Fruit fly (Drosophila melanogaster): ENCODE results near the gene Slimp.

Gene Slimp

DNA sequence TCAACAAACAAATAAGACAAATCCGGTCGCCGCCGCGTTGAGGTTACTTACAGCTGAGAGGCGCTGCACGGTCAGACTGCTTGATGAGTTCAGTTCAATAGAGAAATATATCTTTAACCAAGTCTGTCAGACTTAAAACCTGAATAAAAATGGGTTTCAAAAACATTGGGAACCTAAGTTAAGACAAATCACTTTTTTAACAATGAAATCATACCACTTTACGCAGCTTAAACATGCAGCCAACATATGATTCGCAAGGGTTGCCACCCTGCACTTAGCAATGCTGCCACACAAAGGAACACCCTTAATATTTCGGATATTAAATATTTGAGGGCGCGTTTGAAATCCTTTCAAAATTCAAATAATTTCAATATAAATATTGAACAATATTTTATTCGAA is 39.9 kb upstream of the Slimp start, which contains the start of gene CG5515:
CG5515 (minus strand) TSS at position 278 of the 400 bp plus-strand sequence.
- TF ChIP-seq N (GFP tag; optimal IDR thresholded peaks at IDR 0.05) (no peak), Hnf4 (GFP tag; optimal IDR thresholded peaks at IDR 0.05) (no peak), HLH106 (tag; optimal IDR thresholded peaks at IDR 0.05) (peak; percentile 67), Hr78 (GFP tag; optimal IDR thresholded peaks at IDR 0.05) (no peak), jim (GFP tag; optimal IDR thresholded peaks at IDR 0.05) (no peak), CrebA (GFP tag; optimal IDR thresholded peaks at IDR 0.05; ENCODE audit: borderline replicate concordance) (no peak), br (GFP tag; optimal IDR thresholded peaks at IDR 0.05) (peak; percentile 49), brk (GFP tag; optimal IDR thresholded peaks at IDR 0.05) (no peak), rgr (GFP tag; optimal IDR thresholded peaks at IDR 0.05) (peak; percentile 76), Sp1 (GFP tag; optimal IDR thresholded peaks at IDR 0.05) (no peak), Myc (optimal IDR thresholded peaks at IDR 0.05) (peak; percentile 19), CG32264 (GFP tag; optimal IDR thresholded peaks at IDR 0.05) (no peak), Abd-B (GFP tag; optimal IDR thresholded peaks at IDR 0.05) (no peak), sage (GFP tag; optimal IDR thresholded peaks at IDR 0.05) (peak; percentile 10), psq (GFP tag; optimal IDR thresholded peaks at IDR 0.05) (peak; percentile 40), sv (GFP tag; optimal IDR thresholded peaks at IDR 0.05) (peak; percentile 77), foxo (GFP tag; optimal IDR thresholded peaks at IDR 0.05) (peak in 1 of 2 experiments; percentile 79), dmrt93B (GFP tag; optimal IDR thresholded peaks at IDR 0.05) (no peak), OdsH (GFP tag; optimal IDR thresholded peaks at IDR 0.05) (peak; percentile 61), Rel (GFP tag; optimal IDR thresholded peaks at IDR 0.05) (no peak), Rel (tag; optimal IDR thresholded peaks at IDR 0.05) (no peak), tai (GFP tag; optimal IDR thresholded peaks at IDR 0.05) (peak; percentile 82), woc (GFP tag; optimal IDR thresholded peaks at IDR 0.05) (peak; percentile 43), fru (GFP tag; optimal IDR thresholded peaks at IDR 0.05) (no peak), dl (GFP tag; optimal IDR thresholded peaks at IDR 0.05; ENCODE audit: insufficient read depth in 1 of 2, partially characterized antibody in 2 of 2) (peak; percentile 73 to 95), Vsx2 (GFP tag; optimal IDR thresholded peaks at IDR 0.05; ENCODE audit: partially characterized antibody) (peak; percentile 100), usp (GFP tag; optimal IDR thresholded peaks at IDR 0.05) (no peak), h (GFP tag; optimal IDR thresholded peaks at IDR 0.05) (no peak), dsf (GFP tag; optimal IDR thresholded peaks at IDR 0.05; ENCODE audit: borderline replicate concordance) (peak; percentile 47), lola (GFP tag; optimal IDR thresholded peaks at IDR 0.05) (no peak), CG9705 (GFP tag; optimal IDR thresholded peaks at IDR 0.05) (peak; percentile 32), pan (optimal IDR thresholded peaks at IDR 0.05) (no peak), Dif (GFP tag; optimal IDR thresholded peaks at IDR 0.05; ENCODE audit: partially characterized antibody) (peak; percentile 98), Dfd (GFP tag; optimal IDR thresholded peaks at IDR 0.05) (no peak), Mio (GFP tag; optimal IDR thresholded peaks at IDR 0.05) (no peak), GATAd (GFP tag; optimal IDR thresholded peaks at IDR 0.05) (peak; percentile 15), Jra (GFP tag; optimal IDR thresholded peaks at IDR 0.05) (peak; percentile 64), ey (GFP tag; optimal IDR thresholded peaks at IDR 0.05) (peak; percentile 63), Hr83 (GFP tag; optimal IDR thresholded peaks at IDR 0.05; ENCODE audit: poor library complexity, severe bottlenecking) (no peak)

DNA sequence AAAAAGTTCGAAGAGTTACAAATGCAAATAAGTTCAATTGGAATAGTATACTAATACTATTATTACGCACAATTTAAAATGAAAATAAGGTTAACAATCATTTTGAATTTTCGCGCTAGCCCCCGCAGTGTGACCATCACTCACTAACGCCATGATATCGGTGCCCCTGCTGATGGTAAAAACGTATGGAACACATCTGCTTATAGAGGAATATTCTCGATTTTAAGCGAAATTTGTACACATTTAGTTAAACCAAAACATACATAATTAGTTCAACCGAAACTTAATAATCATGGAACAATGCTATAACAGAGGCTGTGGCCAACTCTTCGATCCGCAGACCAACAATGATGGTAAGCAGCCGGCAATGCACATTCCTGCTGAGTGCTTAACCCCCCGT is 37.4 kb upstream of the Slimp start, which contains the start of gene mora:
mora (plus strand) TSS at position 172 of the 400 bp plus-strand sequence.
- no peak for TF ChIP-seq psq (GFP tag; optimal IDR thresholded peaks at IDR 0.05)
- TF ChIP-seq dl (GFP tag; optimal IDR thresholded peaks at IDR 0.05; ENCODE audit: insufficient read depth in 1 of 2, partially characterized antibody in 2 of 2) = no peak
- TF ChIP-seq Dif (GFP tag; optimal IDR thresholded peaks at IDR 0.05; ENCODE audit: partially characterized antibody) = no peak
- TF ChIP-seq Jra (GFP tag; optimal IDR thresholded peaks at IDR 0.05) = no peak
- no peak for TF ChIP-seq OdsH (GFP tag; optimal IDR thresholded peaks at IDR 0.05)
- no peak for TF ChIP-seq fru (GFP tag; optimal IDR thresholded peaks at IDR 0.05)

DNA sequence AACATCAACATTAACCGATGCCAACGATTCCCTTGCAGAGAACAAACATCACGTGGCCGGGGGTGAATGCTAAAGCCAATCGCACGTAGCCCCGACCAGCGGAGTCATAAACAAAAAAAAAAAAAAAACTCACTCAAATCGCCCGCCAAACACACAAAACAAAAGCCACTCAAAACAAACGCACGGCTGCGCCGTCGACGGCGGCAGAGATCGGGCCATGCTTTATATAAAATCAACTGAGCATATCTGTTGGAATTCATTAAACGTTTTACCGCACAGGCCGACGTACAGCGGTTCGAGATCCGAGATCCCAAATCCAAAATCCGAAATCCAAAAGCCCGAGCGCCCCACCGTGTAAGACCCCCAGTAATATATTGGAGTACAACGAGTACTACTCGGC is 23.6 kb upstream of the Slimp start, which contains the start of gene CG13606:
CG13606 (plus strand) TSS at position 250 of the 400 bp plus-strand sequence.
- TF ChIP-seq Myc (optimal IDR thresholded peaks at IDR 0.05) (no peak), dmrt93B (GFP tag; optimal IDR thresholded peaks at IDR 0.05) (no peak), dsf (GFP tag; optimal IDR thresholded peaks at IDR 0.05; ENCODE audit: borderline replicate concordance) (no peak), foxo (GFP tag; optimal IDR thresholded peaks at IDR 0.05) (no peak), dl (GFP tag; optimal IDR thresholded peaks at IDR 0.05; ENCODE audit: insufficient read depth in 1 of 2, partially characterized antibody in 2 of 2) (no peak), GATAd (GFP tag; optimal IDR thresholded peaks at IDR 0.05) (no peak), Sp1 (GFP tag; optimal IDR thresholded peaks at IDR 0.05) (no peak), CG32264 (GFP tag; optimal IDR thresholded peaks at IDR 0.05) (no peak), br (GFP tag; optimal IDR thresholded peaks at IDR 0.05) (no peak), N (GFP tag; optimal IDR thresholded peaks at IDR 0.05) (no peak), Dif (GFP tag; optimal IDR thresholded peaks at IDR 0.05; ENCODE audit: partially characterized antibody) (no peak), sv (GFP tag; optimal IDR thresholded peaks at IDR 0.05) (no peak), usp (GFP tag; optimal IDR thresholded peaks at IDR 0.05) (no peak), Dfd (GFP tag; optimal IDR thresholded peaks at IDR 0.05) (no peak), h (GFP tag; optimal IDR thresholded peaks at IDR 0.05) (no peak), fru (GFP tag; optimal IDR thresholded peaks at IDR 0.05) (no peak)

Measured in whole organism, wandering third instar larva.